Worm (Caenorhabditis elegans) whole organism, L4 larva: ENCODE data around the gene Y113G7C.1.

Experiments
- daf-12 ChIP-seq: fragments of 150-350 bp; optimal IDR thresholded peaks from 2 replicates; lab custom pipeline; 2014; ENCODE audit warnings: missing biosample characterization, missing genetic modification reagents, missing genetic modification characterization
- fkh-10 ChIP-seq: fragments of 150-350 bp; optimal IDR thresholded peaks from 2 replicates; lab custom pipeline; 2014; ENCODE audit warnings: missing biosample characterization, missing genetic modification reagents, missing genetic modification characterization
- fos-1 ChIP-seq: fragments of 150-350 bp; optimal IDR thresholded peaks from 2 replicates; lab custom pipeline; 2014; ENCODE audit warnings: missing biosample characterization, missing genetic modification characterization
- nhr-237 ChIP-seq: sonication (generic microtip); optimal IDR thresholded peaks from 2 replicates; lab custom pipeline; 2017; ENCODE audit warnings: missing biosample characterization, missing genetic modification characterization

DNA sequence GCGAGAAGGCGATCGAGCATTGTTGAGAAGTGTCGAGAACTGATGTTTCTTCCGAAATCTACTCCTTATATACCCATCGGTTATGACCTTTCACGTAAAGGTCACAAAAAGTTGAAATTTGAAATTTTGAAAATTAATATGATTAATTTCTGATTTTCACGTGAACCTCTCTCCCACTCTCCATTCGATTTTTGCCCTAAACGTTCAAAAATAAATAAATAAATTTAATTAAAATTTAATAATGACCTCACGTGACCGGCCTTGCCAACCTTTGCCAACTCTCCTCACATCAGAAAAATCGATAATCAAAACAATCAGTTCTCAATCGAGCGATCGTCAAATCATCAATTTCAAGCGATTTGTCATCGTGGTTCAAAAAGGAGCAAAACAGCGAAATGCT lies at the start of gene Y113G7C.1:
- TF ChIP-seq fos-1 (no peak), nhr-237 (no peak), daf-12 (no peak), fkh-10 (GFP tag; lab: Kevin White, UChicago) (no peak)
